Fruit fly (Drosophila melanogaster) whole organism, embryonic: ENCODE data around the gene GstD4.
A peak's percentile ranks its signal among the peaks of the same experiment; 100 is the strongest.

ENCODE experiments used
- Adf1 ChIP-seq: fragments of 200-800 bp; sonication (Bioruptor generic); IDR thresholded peaks from 2 replicates; pipeline ENCODE4 v1.3.6; 2022; ENCODE audit warnings: missing biosample characterization, missing genetic modification characterization
- BEAF-32 ChIP-seq: fragments of 200-800 bp; sonication (Bioruptor generic); optimal IDR thresholded peaks from 3 replicates; lab custom pipeline; 2017; ENCODE audit warnings: missing biosample characterization, missing genetic modification characterization, mild to moderate bottlenecking, moderate library complexity, missing genetic modification reagents
- CG10147 ChIP-seq: fragments of 200-800 bp; sonication (Bioruptor generic); optimal IDR thresholded peaks from 2 replicates; lab custom pipeline; 2019; ENCODE audit warnings: missing biosample characterization, mild to moderate bottlenecking, missing genetic modification characterization, moderate library complexity
- CG10267 ChIP-seq: fragments of 200-800 bp; sonication (Bioruptor generic); optimal IDR thresholded peaks from 2 replicates; lab custom pipeline; 2018; ENCODE audit warnings: missing biosample characterization, mild to moderate bottlenecking, missing genetic modification characterization, moderate library complexity
- CG10979 ChIP-seq: fragments of 200-800 bp; sonication (Bioruptor generic); optimal IDR thresholded peaks from 2 replicates; lab custom pipeline; 2018; ENCODE audit warnings: missing biosample characterization, mild to moderate bottlenecking, missing genetic modification characterization, moderate library complexity
- CG12659 ChIP-seq: fragments of 200-800 bp; sonication (Bioruptor generic); optimal IDR thresholded peaks from 3 replicates; lab custom pipeline; 2017; ENCODE audit warnings: mild to moderate bottlenecking, missing biosample characterization, missing genetic modification reagents, missing genetic modification characterization
- CG14710 ChIP-seq: fragments of 200-800 bp; sonication (Bioruptor generic); optimal IDR thresholded peaks from 3 replicates; lab custom pipeline; 2019; ENCODE audit warnings: missing biosample characterization, mild to moderate bottlenecking, missing genetic modification characterization, moderate library complexity
- CG17186 ChIP-seq: fragments of 200-800 bp; sonication (Bioruptor generic); optimal IDR thresholded peaks from 3 replicates; lab custom pipeline; 2017; ENCODE audit warnings: missing biosample characterization, missing genetic modification reagents, missing genetic modification characterization
- CG1792 ChIP-seq: fragments of 200-800 bp; sonication (Bioruptor generic); optimal IDR thresholded peaks from 2 replicates; lab custom pipeline; 2016; ENCODE audit warnings: missing biosample characterization, missing genetic modification characterization
- CG18476 ChIP-seq: fragments of 200-800 bp; sonication (Bioruptor generic); optimal IDR thresholded peaks from 2 replicates; lab custom pipeline; 2016; ENCODE audit warnings: missing biosample characterization, mild to moderate bottlenecking, missing genetic modification characterization
- CG2712 ChIP-seq: fragments of 200-800 bp; optimal IDR thresholded peaks from 3 replicates; lab custom pipeline; 2019; ENCODE audit warnings: missing biosample characterization, mild to moderate bottlenecking, missing genetic modification characterization, moderate library complexity
- CG34224 ChIP-seq: fragments of 200-800 bp; sonication (Bioruptor generic); IDR thresholded peaks from 3 replicates; pipeline ENCODE4 v1.3.6; 2022; ENCODE audit warnings: missing biosample characterization, missing genetic modification characterization; ENCODE audit not compliant: partially characterized antibody
- CG34422 ChIP-seq: fragments of 200-800 bp; sonication (Bioruptor generic); IDR thresholded peaks from 3 replicates; pipeline ENCODE4 v1.3.6; 2022; ENCODE audit warnings: missing biosample characterization, missing genetic modification characterization
- CG3726 ChIP-seq: fragments of 200-800 bp; sonication (Bioruptor generic); IDR thresholded peaks from 3 replicates; pipeline ENCODE4, ENCODE4 v1.3.6; 2022; ENCODE audit warnings: missing biosample characterization, missing genetic modification characterization
- CG4820 ChIP-seq: fragments of 200-800 bp; sonication (Bioruptor generic); optimal IDR thresholded peaks from 3 replicates; lab custom pipeline; 2016; ENCODE audit warnings: missing biosample characterization, missing genetic modification characterization
- CG6689 ChIP-seq: fragments of 200-800 bp; sonication (Bioruptor generic); IDR thresholded peaks from 2 replicates; pipeline ENCODE4 v1.3.6; 2022; ENCODE audit warnings: missing biosample characterization, missing genetic modification characterization
- CG6791 ChIP-seq: fragments of 200-800 bp; sonication (Bioruptor generic); IDR thresholded peaks from 3 replicates; pipeline ENCODE4 v1.3.6; 2022; ENCODE audit warnings: missing biosample characterization, missing genetic modification characterization; ENCODE audit not compliant: partially characterized antibody
- CG6854 ChIP-seq: fragments of 200-800 bp; sonication (Bioruptor generic); optimal IDR thresholded peaks from 3 replicates; lab custom pipeline; 2017; ENCODE audit warnings: missing biosample characterization, mild to moderate bottlenecking, missing genetic modification characterization
- CG7556 ChIP-seq: fragments of 200-800 bp; sonication (Bioruptor generic); optimal IDR thresholded peaks from 2 replicates; lab custom pipeline; 2017; ENCODE audit warnings: missing biosample characterization, mild to moderate bottlenecking, missing genetic modification characterization
- CG7987 ChIP-seq: fragments of 200-800 bp; sonication (Bioruptor generic); optimal IDR thresholded peaks from 2 replicates; lab custom pipeline; 2018; ENCODE audit warnings: missing biosample characterization, mild to moderate bottlenecking, missing genetic modification characterization, moderate library complexity
- CHES-1-like ChIP-seq: fragments of 200-800 bp; sonication (Bioruptor generic); optimal IDR thresholded peaks from 2 replicates; lab custom pipeline; 2016; ENCODE audit warnings: missing biosample characterization, missing genetic modification characterization
- CoRest ChIP-seq: fragments of 200-800 bp; sonication (Bioruptor generic); optimal IDR thresholded peaks from 3 replicates; lab custom pipeline; 2018; ENCODE audit warnings: missing biosample characterization, mild to moderate bottlenecking, missing genetic modification characterization, moderate library complexity
- D19A ChIP-seq: fragments of 200-800 bp; optimal IDR thresholded peaks from 3 replicates; lab custom pipeline; 2019; ENCODE audit warnings: missing biosample characterization, mild to moderate bottlenecking, missing genetic modification characterization, moderate library complexity
- Doc3 ChIP-seq: fragments of 200-800 bp; sonication (Bioruptor generic); IDR thresholded peaks from 3 replicates; pipeline ENCODE4 v1.3.6; 2022; ENCODE audit warnings: missing biosample characterization, missing genetic modification characterization; ENCODE audit not compliant: partially characterized antibody
- Ets97D ChIP-seq: fragments of 200-800 bp; sonication (Bioruptor generic); optimal IDR thresholded peaks from 3 replicates; lab custom pipeline; 2016; ENCODE audit warnings: missing biosample characterization, missing genetic modification characterization
- Fer3 ChIP-seq: fragments of 200-800 bp; sonication (Bioruptor generic); optimal IDR thresholded peaks from 2 replicates; lab custom pipeline; 2018; ENCODE audit warnings: missing biosample characterization, mild to moderate bottlenecking, missing genetic modification characterization, moderate library complexity
- HmgZ ChIP-seq: fragments of 200-800 bp; sonication (Bioruptor generic); optimal IDR thresholded peaks from 2 replicates; lab custom pipeline; 2018; ENCODE audit warnings: missing biosample characterization, mild to moderate bottlenecking, missing genetic modification characterization
- MBD-R2 ChIP-seq: fragments of 200-800 bp; sonication (Bioruptor generic); IDR thresholded peaks from 2 replicates; pipeline ENCODE4 v1.3.6; 2022; ENCODE audit warnings: missing biosample characterization, missing genetic modification characterization
- Max ChIP-seq: fragments of 200-800 bp; sonication (Bioruptor generic); optimal IDR thresholded peaks from 2 replicates; lab custom pipeline; 2016; ENCODE audit warnings: missing biosample characterization, mild to moderate bottlenecking, missing genetic modification characterization
- Nf-YC ChIP-seq: fragments of 200-800 bp; optimal IDR thresholded peaks from 3 replicates; lab custom pipeline; 2019; ENCODE audit warnings: missing biosample characterization, mild to moderate bottlenecking, missing genetic modification characterization, moderate library complexity
- NfI ChIP-seq: fragments of 200-800 bp; sonication (Bioruptor generic); optimal IDR thresholded peaks from 3 replicates; lab custom pipeline; 2018; ENCODE audit warnings: missing biosample characterization, mild to moderate bottlenecking, missing genetic modification characterization, moderate library complexity
- Sry-β ChIP-seq: fragments of 200-800 bp; sonication (Bioruptor generic); optimal IDR thresholded peaks from 2 replicates; lab custom pipeline; 2018; ENCODE audit warnings: missing biosample characterization, mild to moderate bottlenecking, missing genetic modification characterization, moderate library complexity
- Sry-δ ChIP-seq: fragments of 200-800 bp; sonication (Bioruptor generic); optimal IDR thresholded peaks from 2 replicates; lab custom pipeline; 2016; ENCODE audit warnings: missing biosample characterization, missing genetic modification characterization
- TFAM ChIP-seq: fragments of 200-800 bp; sonication (Bioruptor generic); optimal IDR thresholded peaks from 2 replicates; lab custom pipeline; 2017; ENCODE audit warnings: missing biosample characterization, missing genetic modification characterization, inconsistent platforms
- ato ChIP-seq: fragments of 200-800 bp; sonication (Bioruptor generic); IDR thresholded peaks from 2 replicates; pipeline ENCODE4 v1.3.6; 2022; ENCODE audit warnings: missing biosample characterization, missing genetic modification characterization; ENCODE audit not compliant: partially characterized antibody
- chinmo ChIP-seq: fragments of 200-800 bp; sonication (Bioruptor generic); IDR thresholded peaks from 4 replicates; pipeline ENCODE4 v1.3.6; 2022; ENCODE audit warnings: missing biosample characterization, missing genetic modification characterization; ENCODE audit not compliant: partially characterized antibody
- chm ChIP-seq: fragments of 200-800 bp; sonication (Bioruptor generic); IDR thresholded peaks from 2 replicates; pipeline ENCODE4 v1.3.6; 2022; ENCODE audit warnings: missing biosample characterization, missing genetic modification characterization
- lov ChIP-seq, 2 experiments: fragments of 200-800 bp in 1 of 2; fragments of >200 bp in 1 of 2; sonication (Bioruptor generic) in 1 of 2; IDR thresholded peaks in 1 of 2; optimal IDR thresholded peaks in 1 of 2; 2 replicates in 1 of 2; 3 replicates in 1 of 2; pipeline versions ENCODE4 v1.3.6 to Lab custom; 2017 to 2022; ENCODE audit warnings: missing biosample characterization in 1 of 2, missing genetic modification characterization in 1 of 2
- mirr ChIP-seq: fragments of 200-800 bp; sonication (Bioruptor generic); optimal IDR thresholded peaks from 3 replicates; lab custom pipeline; 2018; ENCODE audit warnings: missing biosample characterization, mild to moderate bottlenecking, missing genetic modification characterization
- mld ChIP-seq: fragments of 200-800 bp; sonication (Bioruptor generic); IDR thresholded peaks from 3 replicates; pipeline ENCODE4 v1.3.6; 2022; ENCODE audit warnings: missing biosample characterization, missing genetic modification characterization; ENCODE audit not compliant: partially characterized antibody
- nerfin-1 ChIP-seq: fragments of 200-800 bp; sonication (Bioruptor generic); optimal IDR thresholded peaks from 3 replicates; lab custom pipeline; 2019; ENCODE audit warnings: missing biosample characterization, mild to moderate bottlenecking, missing genetic modification characterization, moderate library complexity
- pzg ChIP-seq: fragments of 200-800 bp; sonication (Bioruptor generic); optimal IDR thresholded peaks from 3 replicates; lab custom pipeline; 2018; ENCODE audit warnings: missing biosample characterization, mild to moderate bottlenecking, missing genetic modification characterization, moderate library complexity
- so ChIP-seq: fragments of 200-800 bp; sonication (Bioruptor generic); IDR thresholded peaks from 3 replicates; pipeline ENCODE4 v1.3.6; 2022; ENCODE audit warnings: missing biosample characterization, missing genetic modification characterization
- sob ChIP-seq: fragments of 200-800 bp; sonication (Bioruptor generic); IDR thresholded peaks from 2 replicates; pipeline ENCODE4 v1.3.6; 2022; ENCODE audit warnings: missing biosample characterization, missing genetic modification characterization
- sqz ChIP-seq: fragments of 200-800 bp; sonication (Bioruptor generic); optimal IDR thresholded peaks from 3 replicates; lab custom pipeline; 2018; ENCODE audit warnings: missing biosample characterization, mild to moderate bottlenecking, missing genetic modification characterization
- unpg ChIP-seq: fragments of 200-800 bp; sonication (Bioruptor generic); optimal IDR thresholded peaks from 3 replicates; lab custom pipeline; 2018; ENCODE audit warnings: missing biosample characterization, mild to moderate bottlenecking, missing genetic modification characterization, moderate library complexity
- vvl ChIP-seq: fragments of 200-800 bp; sonication (Bioruptor generic); IDR thresholded peaks from 2 replicates; pipeline ENCODE4 v1.3.6; 2022; ENCODE audit warnings: missing biosample characterization, missing genetic modification characterization
- zen2 ChIP-seq: fragments of 200-800 bp; sonication (Bioruptor generic); IDR thresholded peaks from 3 replicates; pipeline ENCODE4 v1.3.6; 2022; ENCODE audit warnings: missing biosample characterization, missing genetic modification characterization; ENCODE audit not compliant: partially characterized antibody

GstD4 gene

DNA sequence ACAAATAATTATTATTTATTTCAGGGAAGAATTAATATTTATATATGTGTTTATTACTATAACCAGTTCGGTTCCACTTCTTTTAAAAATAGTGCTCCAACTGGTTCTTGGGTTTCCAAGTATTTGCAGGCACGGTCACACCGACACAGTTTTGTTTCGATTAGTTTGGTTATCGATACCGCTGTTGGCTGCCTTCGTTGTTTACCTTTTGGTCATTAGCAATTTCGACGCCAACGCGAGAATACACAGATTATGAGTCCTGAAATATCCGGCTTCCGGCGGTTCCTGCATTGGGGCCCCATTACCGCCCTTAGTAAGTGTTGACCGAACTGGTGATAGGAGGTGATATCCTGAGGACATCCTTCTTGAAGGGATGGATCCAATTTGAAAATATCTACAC lies 34.3 kb downstream of the GstD4 start, which contains the start of gene CG5196:
Gene CG5196 (plus strand): TSS at position 157 of the 400 bp plus-strand sequence.
- TF ChIP-seq CG34224 (peak; percentile 81), Doc3 (GFP tag; lab: Robert Waterston, UW) (peak; percentile 49; the same call in 2 of the 3 replicates), so (GFP tag; lab: Robert Waterston, UW) (0 out of 3 replicates have a peak, but pooled peaks have one; percentile 25), CG6689 (GFP tag; lab: Robert Waterston, UW) (no peak), nerfin-1 (tag; lab: Kevin White, UChicago) (peak; percentile 33), mirr (GFP tag; lab: Kevin White, UChicago) (no peak), sqz (GFP tag; lab: Kevin White, UChicago) (no peak), CG6854 (GFP tag; lab: Kevin White, UChicago) (peak; percentile 36), lov (optimal IDR thresholded peaks at IDR 0.05; lab: Kevin White, UChicago) (no peak), lov (GFP tag; IDR thresholded peaks at IDR 0.05; lab: Robert Waterston, UW) (0 out of 3 replicates have a peak, but pooled peaks have one; percentile 16), NfI (peak; percentile 30), CG10267 (tag; lab: Kevin White, UChicago) (peak; percentile 62), CG2712 (tag; lab: Kevin White, UChicago) (peak; percentile 48), sob (peak; percentile 20; the same call in 1 of the 2 replicates), CG7556 (GFP tag; lab: Kevin White, UChicago) (no peak), CG18476 (no peak), chm (GFP tag; lab: Robert Waterston, UW) (peak; percentile 43; the same call in 1 of the 2 replicates), CG34422 (GFP tag; lab: Robert Waterston, UW) (peak; percentile 84; the same call in 2 of the 3 replicates), CG14710 (tag; lab: Kevin White, UChicago) (peak; percentile 60), CG7987 (GFP tag; lab: Kevin White, UChicago) (peak; percentile 25), mld (peak; percentile 58; the same call in 2 of the 3 replicates), pzg (GFP tag; lab: Kevin White, UChicago) (peak; percentile 86), BEAF-32 (GFP tag; lab: Kevin White, UChicago) (peak; percentile 73), CG6791 (GFP tag; lab: Robert Waterston, UW) (peak; percentile 79), TFAM (GFP tag; lab: Kevin White, UChicago) (no peak), Adf1 (peak; percentile 36; the same call in 1 of the 2 replicates), CG3726 (no peak; the same call in 2 of the 3 replicates), Fer3 (tag; lab: Kevin White, UChicago) (peak; percentile 13), CG1792 (no peak), HmgZ (tag; lab: Kevin White, UChicago) (peak; percentile 81), CoRest (tag; lab: Kevin White, UChicago) (peak; percentile 5), CG10147 (GFP tag; lab: Kevin White, UChicago) (peak; percentile 13), MBD-R2 (GFP tag; lab: Robert Waterston, UW) (peak; percentile 95), vvl (GFP tag; lab: Robert Waterston, UW) (peak; percentile 44; the same call in 1 of the 2 replicates), CG17186 (GFP tag; lab: Kevin White, UChicago) (peak; percentile 49), Nf-YC (tag; lab: Kevin White, UChicago) (peak; percentile 31), CG12659 (GFP tag; lab: Kevin White, UChicago) (peak; percentile 78), Max (GFP tag; lab: Kevin White, UChicago) (peak; percentile 4), Ets97D (GFP tag; lab: Kevin White, UChicago) (peak; percentile 34), Sry-β (peak; percentile 34), Sry-δ (GFP tag; lab: Kevin White, UChicago) (peak; percentile 56), CG10979 (peak; percentile 11), CHES-1-like (GFP tag; lab: Kevin White, UChicago) (peak; percentile 40), CG4820 (GFP tag; lab: Kevin White, UChicago) (peak; percentile 17), zen2 (GFP tag; lab: Robert Waterston, UW) (peak; percentile 74), chinmo (GFP tag; lab: Robert Waterston, UW) (peak; percentile 67; the same call in 1 of the 4 replicates), ato (GFP tag; lab: Robert Waterston, UW) (peak; percentile 57; the same call in 1 of the 2 replicates), D19A (tag; lab: Kevin White, UChicago) (peak; percentile 1), unpg (GFP tag; lab: Kevin White, UChicago) (peak; percentile 12)
